Comparison of ENCODE assay signal across 5 fruit fly cellular contexts in genomic region chrX:16944049-16944532, dm6.
TF ChIP-seq lines count a peak whose summit lies in the region.

No protein-coding gene starts in this region.

- no peak for TF ChIP-seq CTCF in whole organism, embryonic (GFP tag; optimal IDR thresholded peaks at IDR 0.05; lab: Kevin White, UChicago)

TF ChIP-seq in whole organism, adult, 20 proteins besides CTCF, POLR2A, EP300 and RAD21:
- TF ChIP-seq CG5204 (GFP tag; optimal IDR thresholded peaks at IDR 0.05; lab: Kevin White, UChicago) (no peak), CG33017 (tag; optimal IDR thresholded peaks at IDR 0.05; lab: Kevin White, UChicago) (peak; percentile 75), cic (GFP tag; optimal IDR thresholded peaks at IDR 0.05; lab: Kevin White, UChicago) (peak; percentile 34), CG14711 (tag; optimal IDR thresholded peaks at IDR 0.05; lab: Kevin White, UChicago) (peak; percentile 77), CG12768 (GFP tag; optimal IDR thresholded peaks at IDR 0.05; lab: Kevin White, UChicago) (no peak), CG7045 (GFP tag; optimal IDR thresholded peaks at IDR 0.05; lab: Kevin White, UChicago) (no peak), CG7101 (tag; optimal IDR thresholded peaks at IDR 0.05; lab: Kevin White, UChicago) (peak; percentile 68), CG11617 (GFP tag; optimal IDR thresholded peaks at IDR 0.05; lab: Kevin White, UChicago) (peak; percentile 10), pad (GFP tag; optimal IDR thresholded peaks at IDR 0.05; lab: Kevin White, UChicago) (peak; percentile 20), bab1 (GFP tag; optimal IDR thresholded peaks at IDR 0.05; lab: Kevin White, UChicago) (peak; percentile 30), kay (GFP tag; lab: Kevin White, UChicago; ENCODE audit: borderline replicate concordance) (no peak)
TF ChIP-seq in whole organism, adult: peak in this region for 7.

TF ChIP-seq in whole organism, embryonic, 481 proteins besides CTCF, POLR2A, EP300 and RAD21 (continues in another document):
- peak in 1 of 2 experiments; percentile 57 for TF ChIP-seq bsh (GFP tag; optimal IDR thresholded peaks at IDR 0.05; lab: Kevin White, UChicago)
- no peak for TF ChIP-seq ranshi (GFP tag; IDR thresholded peaks at IDR 0.05; lab: Robert Waterston, UW)
- 0 out of 4 replicates have a peak, but pooled peaks have one; percentile 19 for TF ChIP-seq chinmo (GFP tag; IDR thresholded peaks at IDR 0.05; lab: Robert Waterston, UW; ENCODE audit: partially characterized antibody)
- TF ChIP-seq GATAe (GFP tag; conservative IDR thresholded peaks at IDR 0.05; lab: Robert Waterston, UW): 0 out of 2 replicates have a peak, but pooled peaks have one; percentile 31
- TF ChIP-seq Lhr (GFP tag; optimal IDR thresholded peaks at IDR 0.05; lab: Kevin White, UChicago): no peak
- TF ChIP-seq CG14667 (GFP tag; IDR thresholded peaks at IDR 0.05; lab: Robert Waterston, UW): no peak
- TF ChIP-seq BtbVII (GFP tag; optimal IDR thresholded peaks at IDR 0.05; lab: Kevin White, UChicago): peak; percentile 61
- TF ChIP-seq CG10267 (tag; optimal IDR thresholded peaks at IDR 0.05; lab: Kevin White, UChicago): peak; percentile 53
- TF ChIP-seq dmrt11E (tag; optimal IDR thresholded peaks at IDR 0.05; lab: Kevin White, UChicago): no peak
- TF ChIP-seq CG3838 (GFP tag; optimal IDR thresholded peaks at IDR 0.05; lab: Kevin White, UChicago): no peak
- no peak for TF ChIP-seq CG13123 (GFP tag; optimal IDR thresholded peaks at IDR 0.05; lab: Kevin White, UChicago)
- TF ChIP-seq CG33557 (GFP tag; optimal IDR thresholded peaks at IDR 0.05; lab: Kevin White, UChicago): no peak
- no peak for TF ChIP-seq shn (GFP tag; optimal IDR thresholded peaks at IDR 0.05; lab: Kevin White, UChicago)
- TF ChIP-seq mirr (GFP tag; optimal IDR thresholded peaks at IDR 0.05; lab: Kevin White, UChicago): peak; percentile 40
- TF ChIP-seq CG30403 (GFP tag; optimal IDR thresholded peaks at IDR 0.05; lab: Kevin White, UChicago): peak; percentile 48
- TF ChIP-seq Xrp1 (GFP tag; IDR thresholded peaks at IDR 0.05; lab: Robert Waterston, UW): peak; percentile 51
- no peak for TF ChIP-seq dm (GFP tag; optimal IDR thresholded peaks at IDR 0.05; lab: Kevin White, UChicago)
- TF ChIP-seq CG2678 (tag; optimal IDR thresholded peaks at IDR 0.05; lab: Kevin White, UChicago): peak; percentile 91
- peak; percentile 40; the same call in 1 of the 2 replicates for TF ChIP-seq E2f1 (GFP tag; IDR thresholded peaks at IDR 0.05; lab: Robert Waterston, UW)

TF ChIP-seq in whole organism, prepupa, 60 proteins besides CTCF, POLR2A, EP300 and RAD21 (continues in another document):
- TF ChIP-seq ss (GFP tag; optimal IDR thresholded peaks at IDR 0.05; lab: Kevin White, UChicago) (no peak), CG3032 (tag; optimal IDR thresholded peaks at IDR 0.05; lab: Kevin White, UChicago) (no peak), Hr39 (GFP tag; optimal IDR thresholded peaks at IDR 0.05; lab: Kevin White, UChicago) (no peak), Sox14 (GFP tag; optimal IDR thresholded peaks at IDR 0.05; lab: Kevin White, UChicago) (no peak), Ets21C (GFP tag; optimal IDR thresholded peaks at IDR 0.05; lab: Kevin White, UChicago) (no peak), CG15336 (GFP tag; IDR thresholded peaks at IDR 0.05; lab: Robert Waterston, UW) (peak; percentile 61; the same call in 1 of the 2 replicates), OdsH (GFP tag; optimal IDR thresholded peaks at IDR 0.05; lab: Kevin White, UChicago) (peak; percentile 2), svp (GFP tag; lab: Kevin White, UChicago) (peak; percentile 25), CG31627 (GFP tag; optimal IDR thresholded peaks at IDR 0.05; lab: Kevin White, UChicago) (no peak), net (GFP tag; optimal IDR thresholded peaks at IDR 0.05; lab: Kevin White, UChicago) (no peak), cyc (GFP tag; optimal IDR thresholded peaks at IDR 0.05; lab: Kevin White, UChicago) (no peak), CG6163 (GFP tag; IDR thresholded peaks at IDR 0.05; lab: Robert Waterston, UW) (no peak), Hr4 (GFP tag; optimal IDR thresholded peaks at IDR 0.05; lab: Kevin White, UChicago) (peak; percentile 6), fd59A (GFP tag; optimal IDR thresholded peaks at IDR 0.05; lab: Kevin White, UChicago) (no peak), Met (GFP tag; optimal IDR thresholded peaks at IDR 0.05; lab: Kevin White, UChicago) (no peak), Eip93F (GFP tag; optimal IDR thresholded peaks at IDR 0.05; lab: Kevin White, UChicago) (no peak), CG8632 (GFP tag; optimal IDR thresholded peaks at IDR 0.05; lab: Kevin White, UChicago) (no peak), CG8119 (GFP tag; IDR thresholded peaks at IDR 0.05; lab: Robert Waterston, UW) (peak; percentile 68), dsx (GFP tag; optimal IDR thresholded peaks at IDR 0.05; lab: Kevin White, UChicago; ENCODE audit: poor library complexity, severe bottlenecking) (no peak), CG11902 (GFP tag; optimal IDR thresholded peaks at IDR 0.05; lab: Kevin White, UChicago) (no peak), Sox102F (GFP tag; optimal IDR thresholded peaks at IDR 0.05; lab: Kevin White, UChicago) (no peak), fkh (GFP tag; optimal IDR thresholded peaks at IDR 0.05; lab: Kevin White, UChicago) (peak; percentile 42)

TF ChIP-seq in whole organism, pupa, 21 proteins besides CTCF, POLR2A, EP300 and RAD21:
- peak; percentile 50; the same call in 1 of the 3 replicates for TF ChIP-seq CG4496 (GFP tag; IDR thresholded peaks at IDR 0.05; lab: Robert Waterston, UW)
- peak; percentile 2 for TF ChIP-seq CG9948 (tag; optimal IDR thresholded peaks at IDR 0.05; lab: Kevin White, UChicago)
- 0 out of 2 replicates have a peak, but pooled peaks have one; percentile 25 for TF ChIP-seq CG32121 (GFP tag; IDR thresholded peaks at IDR 0.05; lab: Robert Waterston, UW)
- TF ChIP-seq CG13204 (GFP tag; optimal IDR thresholded peaks at IDR 0.05; lab: Kevin White, UChicago): no peak

TF ChIP-seq in whole organism, wandering third instar larva, 38 proteins besides CTCF, POLR2A, EP300 and RAD21:
- TF ChIP-seq br (GFP tag; optimal IDR thresholded peaks at IDR 0.05; lab: Kevin White, UChicago): no peak
- peak; percentile 4 for TF ChIP-seq psq (GFP tag; optimal IDR thresholded peaks at IDR 0.05; lab: Kevin White, UChicago)
- no peak for TF ChIP-seq woc (GFP tag; optimal IDR thresholded peaks at IDR 0.05; lab: Kevin White, UChicago)
- TF ChIP-seq Hr83 (GFP tag; optimal IDR thresholded peaks at IDR 0.05; lab: Kevin White, UChicago; ENCODE audit: poor library complexity, severe bottlenecking): no peak
- TF ChIP-seq rgr (GFP tag; optimal IDR thresholded peaks at IDR 0.05; lab: Kevin White, UChicago): peak; percentile 45
- TF ChIP-seq brk (GFP tag; optimal IDR thresholded peaks at IDR 0.05; lab: Kevin White, UChicago): no peak
- peak; percentile 49 for TF ChIP-seq HLH106 (tag; optimal IDR thresholded peaks at IDR 0.05; lab: Kevin White, UChicago)
- peak; percentile 44 for TF ChIP-seq OdsH (GFP tag; optimal IDR thresholded peaks at IDR 0.05; lab: Kevin White, UChicago)
- peak; percentile 12 for TF ChIP-seq fru (GFP tag; optimal IDR thresholded peaks at IDR 0.05; lab: Kevin White, UChicago)
- no peak for TF ChIP-seq pan (optimal IDR thresholded peaks at IDR 0.05; lab: Kevin White, UChicago)
- TF ChIP-seq sage (GFP tag; optimal IDR thresholded peaks at IDR 0.05; lab: Kevin White, UChicago): no peak
- no peak for TF ChIP-seq usp (GFP tag; optimal IDR thresholded peaks at IDR 0.05; lab: Kevin White, UChicago)
- TF ChIP-seq Jra (GFP tag; optimal IDR thresholded peaks at IDR 0.05; lab: Kevin White, UChicago): no peak
- TF ChIP-seq N (GFP tag; optimal IDR thresholded peaks at IDR 0.05; lab: Kevin White, UChicago): no peak
- TF ChIP-seq lola (GFP tag; optimal IDR thresholded peaks at IDR 0.05; lab: Kevin White, UChicago): no peak
- peak; percentile 13 for TF ChIP-seq h (GFP tag; optimal IDR thresholded peaks at IDR 0.05; lab: Kevin White, UChicago)
- TF ChIP-seq foxo (GFP tag; optimal IDR thresholded peaks at IDR 0.05; lab: Kevin White, UChicago): peak in 1 of 2 experiments; percentile 52
- no peak for TF ChIP-seq Hnf4 (GFP tag; optimal IDR thresholded peaks at IDR 0.05; lab: Kevin White, UChicago)
- TF ChIP-seq Sp1 (GFP tag; optimal IDR thresholded peaks at IDR 0.05; lab: Kevin White, UChicago): peak; percentile 50
